Fruit fly (Drosophila melanogaster) whole organism, embryonic: Measurements from ENCODE around the gene ATPsynepsilonL.

Experiments used
- Aef1 ChIP-seq: fragments of 200-800 bp; sonication (Bioruptor generic); IDR thresholded peaks from 3 replicates; pipeline ENCODE4 v1.3.6; 2022; ENCODE audit warnings: missing biosample characterization, missing genetic modification characterization
- CG10274 ChIP-seq: fragments of 200-800 bp; sonication (Bioruptor generic); optimal IDR thresholded peaks from 3 replicates; lab custom pipeline; 2017; ENCODE audit warnings: missing biosample characterization, mild to moderate bottlenecking, missing genetic modification characterization
- CG10543 ChIP-seq: fragments of 200-800 bp; sonication (Bioruptor generic); optimal IDR thresholded peaks from 3 replicates; lab custom pipeline; 2017; ENCODE audit warnings: missing biosample characterization, mild to moderate bottlenecking, missing genetic modification characterization, moderate library complexity
- CG13775 ChIP-seq: fragments of 200-800 bp; sonication (Bioruptor generic); optimal IDR thresholded peaks from 3 replicates; lab custom pipeline; 2017; ENCODE audit warnings: missing biosample characterization, mild to moderate bottlenecking, missing genetic modification characterization
- CG13894 ChIP-seq: fragments of 200-800 bp; sonication (Bioruptor generic); optimal IDR thresholded peaks from 3 replicates; lab custom pipeline; 2018; ENCODE audit warnings: missing biosample characterization, mild to moderate bottlenecking, missing genetic modification characterization, moderate library complexity
- CG14014 ChIP-seq: fragments of 200-800 bp; sonication (Bioruptor generic); IDR thresholded peaks from 2 replicates; pipeline ENCODE4 v1.3.6; 2022; ENCODE audit warnings: missing biosample characterization, missing genetic modification characterization
- CG14050 ChIP-seq: fragments of 200-800 bp; sonication (Bioruptor generic); IDR thresholded peaks from 3 replicates; pipeline ENCODE4 v1.3.6; 2022; ENCODE audit warnings: missing biosample characterization, missing genetic modification characterization
- CG14965 ChIP-seq: fragments of 200-800 bp; sonication (Bioruptor generic); optimal IDR thresholded peaks from 2 replicates; lab custom pipeline; 2016; ENCODE audit warnings: missing biosample characterization, missing genetic modification characterization, borderline replicate concordance
- CG15696 ChIP-seq: fragments of 200-800 bp; sonication (Bioruptor generic); optimal IDR thresholded peaks from 2 replicates; lab custom pipeline; 2019; ENCODE audit warnings: missing biosample characterization, mild to moderate bottlenecking, missing genetic modification characterization, moderate library complexity
- CG1602 ChIP-seq: fragments of 200-800 bp; sonication (Bioruptor generic); optimal IDR thresholded peaks from 3 replicates; lab custom pipeline; 2016; ENCODE audit warnings: missing biosample characterization, missing genetic modification characterization
- CG1603 ChIP-seq: fragments of 200-800 bp; sonication (Bioruptor generic); optimal IDR thresholded peaks from 2 replicates; lab custom pipeline; 2019; ENCODE audit warnings: missing biosample characterization, mild to moderate bottlenecking, missing genetic modification characterization, moderate library complexity
- CG18011 ChIP-seq: fragments of 200-800 bp; sonication (Bioruptor generic); optimal IDR thresholded peaks from 2 replicates; lab custom pipeline; 2017; ENCODE audit warnings: missing biosample characterization, missing genetic modification characterization, mild to moderate bottlenecking, moderate library complexity, missing genotype
- CG18599 ChIP-seq: fragments of 200-800 bp; sonication (Bioruptor generic); optimal IDR thresholded peaks from 3 replicates; lab custom pipeline; 2017; ENCODE audit warnings: missing biosample characterization, missing genetic modification characterization, mild to moderate bottlenecking, moderate library complexity, missing genetic modification reagents
- CG43689 ChIP-seq: fragments of 200-800 bp; sonication (Bioruptor generic); IDR thresholded peaks from 2 replicates; pipeline ENCODE4 v1.3.6; 2022; ENCODE audit warnings: missing biosample characterization, missing genetic modification characterization
- CG6654 ChIP-seq: fragments of 200-800 bp; sonication (Bioruptor generic); optimal IDR thresholded peaks from 2 replicates; lab custom pipeline; 2017; ENCODE audit warnings: missing biosample characterization, mild to moderate bottlenecking, missing genetic modification characterization
- CG7963 ChIP-seq: fragments of 200-800 bp; sonication (Bioruptor generic); IDR thresholded peaks from 3 replicates; pipeline ENCODE4 v1.3.6; 2022; ENCODE audit warnings: missing biosample characterization, missing genetic modification characterization; ENCODE audit not compliant: partially characterized antibody
- CG8765 ChIP-seq: fragments of 200-800 bp; sonication (Bioruptor generic); IDR thresholded peaks from 2 replicates; pipeline ENCODE4 v1.3.6; 2022; ENCODE audit warnings: missing biosample characterization, missing genetic modification characterization
- D ChIP-seq, 2 experiments: fragments of 200-800 bp in 1 of 2; fragments of >200 bp in 1 of 2; sonication (Bioruptor generic) in 1 of 2; optimal IDR thresholded peaks; 2 replicates in 1 of 2; 3 replicates in 1 of 2; lab custom pipeline; 2017; ENCODE audit warnings: mild to moderate bottlenecking in 1 of 2, missing biosample characterization in 1 of 2, missing genetic modification characterization in 1 of 2, missing genetic modification reagents in 1 of 2
- Doc2 ChIP-seq: fragments of 200-800 bp; sonication (Bioruptor generic); IDR thresholded peaks from 2 replicates; pipeline ENCODE4 v1.3.6; 2022; ENCODE audit warnings: missing biosample characterization, missing genetic modification characterization
- E2f2 ChIP-seq: fragments of 200-800 bp; sonication (Bioruptor generic); IDR thresholded peaks from 2 replicates; pipeline ENCODE4 v1.3.6; 2022; ENCODE audit warnings: missing biosample characterization, missing genetic modification characterization
- Fer3 ChIP-seq: fragments of 200-800 bp; sonication (Bioruptor generic); optimal IDR thresholded peaks from 2 replicates; lab custom pipeline; 2018; ENCODE audit warnings: missing biosample characterization, mild to moderate bottlenecking, missing genetic modification characterization, moderate library complexity
- HLH4C ChIP-seq: fragments of 200-800 bp; sonication (Bioruptor generic); IDR thresholded peaks from 3 replicates; pipeline ENCODE4 v1.3.6; 2022; ENCODE audit warnings: missing biosample characterization, missing genetic modification characterization; ENCODE audit not compliant: partially characterized antibody
- Max ChIP-seq: fragments of 200-800 bp; sonication (Bioruptor generic); optimal IDR thresholded peaks from 2 replicates; lab custom pipeline; 2016; ENCODE audit warnings: missing biosample characterization, mild to moderate bottlenecking, missing genetic modification characterization
- Optix ChIP-seq: fragments of 200-800 bp; sonication (Bioruptor generic); IDR thresholded peaks from 3 replicates; pipeline ENCODE4 v1.3.6; 2022; ENCODE audit warnings: missing biosample characterization, missing genetic modification characterization
- Ptx1 ChIP-seq: fragments of 200-800 bp; sonication (Bioruptor generic); IDR thresholded peaks from 2 replicates; pipeline ENCODE4 v1.3.6; 2022; ENCODE audit warnings: missing biosample characterization, missing genetic modification characterization
- Rfx ChIP-seq: fragments of 200-800 bp; sonication (Bioruptor generic); IDR thresholded peaks from 2 replicates; pipeline ENCODE4 v1.3.6; 2022; ENCODE audit warnings: missing biosample characterization, missing genetic modification characterization
- Xbp1 ChIP-seq: fragments of 200-800 bp; sonication (Bioruptor generic); optimal IDR thresholded peaks from 3 replicates; lab custom pipeline; 2016; ENCODE audit warnings: missing biosample characterization, mild to moderate bottlenecking, missing genetic modification characterization
- ac ChIP-seq: fragments of 200-800 bp; sonication (Bioruptor generic); optimal IDR thresholded peaks from 3 replicates; lab custom pipeline; 2017; ENCODE audit warnings: missing biosample characterization, mild to moderate bottlenecking, missing genetic modification characterization
- amos ChIP-seq: fragments of 200-800 bp; sonication (Bioruptor generic); IDR thresholded peaks from 2 replicates; pipeline ENCODE4 v1.3.6; 2022; ENCODE audit warnings: missing biosample characterization, missing genetic modification characterization; ENCODE audit not compliant: partially characterized antibody
- ase ChIP-seq: fragments of 200-800 bp; sonication (Bioruptor generic); IDR thresholded peaks from 3 replicates; pipeline ENCODE4 v1.3.6; 2022; ENCODE audit warnings: missing biosample characterization, missing genetic modification characterization
- bigmax ChIP-seq: fragments of 200-800 bp; sonication (Bioruptor generic); optimal IDR thresholded peaks from 2 replicates; lab custom pipeline; 2018; ENCODE audit warnings: missing biosample characterization, mild to moderate bottlenecking, missing genetic modification characterization
- ems ChIP-seq: fragments of 200-800 bp; sonication (Bioruptor generic); optimal IDR thresholded peaks from 3 replicates; lab custom pipeline; 2016; ENCODE audit warnings: missing biosample characterization, missing genetic modification characterization
- eyg ChIP-seq: fragments of 200-800 bp; sonication (Bioruptor generic); optimal IDR thresholded peaks from 3 replicates; lab custom pipeline; 2016; ENCODE audit warnings: missing biosample characterization, missing genetic modification characterization
- grau ChIP-seq: fragments of 200-800 bp; optimal IDR thresholded peaks from 3 replicates; lab custom pipeline; 2019; ENCODE audit warnings: missing biosample characterization, mild to moderate bottlenecking, missing genetic modification characterization, moderate library complexity
- jing ChIP-seq: fragments of 200-800 bp; sonication (Bioruptor generic); optimal IDR thresholded peaks from 2 replicates; lab custom pipeline; 2018; ENCODE audit warnings: missing biosample characterization, mild to moderate bottlenecking, missing genetic modification characterization
- oc ChIP-seq: fragments of 200-800 bp; sonication (Bioruptor generic); optimal IDR thresholded peaks from 2 replicates; lab custom pipeline; 2018; ENCODE audit warnings: missing biosample characterization, mild to moderate bottlenecking, missing genetic modification characterization, moderate library complexity
- peb ChIP-seq: fragments of 200-800 bp; sonication (Bioruptor generic); IDR thresholded peaks from 2 replicates; pipeline ENCODE4 v1.3.6; 2022; ENCODE audit warnings: missing biosample characterization, missing genetic modification characterization
- pfk ChIP-seq: fragments of 200-800 bp; sonication (Bioruptor generic); optimal IDR thresholded peaks from 2 replicates; lab custom pipeline; 2018; ENCODE audit warnings: missing biosample characterization, mild to moderate bottlenecking, missing genetic modification characterization, moderate library complexity
- pita ChIP-seq: fragments of 200-800 bp; sonication (Bioruptor generic); optimal IDR thresholded peaks from 2 replicates; lab custom pipeline; 2017; ENCODE audit warnings: missing biosample characterization, mild to moderate bottlenecking, missing genetic modification characterization
- run ChIP-seq: fragments of 200-800 bp; sonication (Bioruptor generic); optimal IDR thresholded peaks from 3 replicates; lab custom pipeline; 2018; ENCODE audit warnings: missing biosample characterization, mild to moderate bottlenecking, missing genetic modification characterization
- slbo ChIP-seq: fragments of 200-800 bp; sonication (Bioruptor generic); IDR thresholded peaks from 2 replicates; pipeline ENCODE4 v1.3.6; 2022; ENCODE audit warnings: missing biosample characterization, missing genetic modification characterization
- tin ChIP-seq: fragments of 200-800 bp; sonication (Bioruptor generic); optimal IDR thresholded peaks from 3 replicates; lab custom pipeline; 2016; ENCODE audit warnings: missing biosample characterization, missing genetic modification characterization
- tll ChIP-seq, 2 experiments: fragments of 200-800 bp in 1 of 2; fragments of >200 bp in 1 of 2; sonication (Bioruptor generic) in 1 of 2; optimal IDR thresholded peaks; 2 replicates each; lab custom pipeline; 2017 to 2019; ENCODE audit warnings: missing biosample characterization in 2 of 2, missing genetic modification characterization in 2 of 2, mild to moderate bottlenecking in 1 of 2, moderate library complexity in 1 of 2
- trem ChIP-seq: fragments of 200-800 bp; optimal IDR thresholded peaks from 3 replicates; lab custom pipeline; 2019; ENCODE audit warnings: missing biosample characterization, mild to moderate bottlenecking, missing genetic modification characterization, moderate library complexity
- unc-4 ChIP-seq: fragments of 200-800 bp; sonication (Bioruptor generic); IDR thresholded peaks from 2 replicates; pipeline ENCODE4 v1.3.6; 2022; ENCODE audit warnings: missing biosample characterization, missing genetic modification characterization; ENCODE audit not compliant: partially characterized antibody
- zen ChIP-seq: fragments of 200-800 bp; sonication (Bioruptor generic); optimal IDR thresholded peaks from 3 replicates; lab custom pipeline; 2018; ENCODE audit warnings: missing biosample characterization, mild to moderate bottlenecking, missing genetic modification characterization, moderate library complexity
- zfh1 ChIP-seq: fragments of 200-800 bp; sonication (Bioruptor generic); IDR thresholded peaks from 3 replicates; pipeline ENCODE4 v1.3.6; 2022; ENCODE audit warnings: missing biosample characterization, missing genetic modification characterization

The ATPsynepsilonL gene

DNA sequence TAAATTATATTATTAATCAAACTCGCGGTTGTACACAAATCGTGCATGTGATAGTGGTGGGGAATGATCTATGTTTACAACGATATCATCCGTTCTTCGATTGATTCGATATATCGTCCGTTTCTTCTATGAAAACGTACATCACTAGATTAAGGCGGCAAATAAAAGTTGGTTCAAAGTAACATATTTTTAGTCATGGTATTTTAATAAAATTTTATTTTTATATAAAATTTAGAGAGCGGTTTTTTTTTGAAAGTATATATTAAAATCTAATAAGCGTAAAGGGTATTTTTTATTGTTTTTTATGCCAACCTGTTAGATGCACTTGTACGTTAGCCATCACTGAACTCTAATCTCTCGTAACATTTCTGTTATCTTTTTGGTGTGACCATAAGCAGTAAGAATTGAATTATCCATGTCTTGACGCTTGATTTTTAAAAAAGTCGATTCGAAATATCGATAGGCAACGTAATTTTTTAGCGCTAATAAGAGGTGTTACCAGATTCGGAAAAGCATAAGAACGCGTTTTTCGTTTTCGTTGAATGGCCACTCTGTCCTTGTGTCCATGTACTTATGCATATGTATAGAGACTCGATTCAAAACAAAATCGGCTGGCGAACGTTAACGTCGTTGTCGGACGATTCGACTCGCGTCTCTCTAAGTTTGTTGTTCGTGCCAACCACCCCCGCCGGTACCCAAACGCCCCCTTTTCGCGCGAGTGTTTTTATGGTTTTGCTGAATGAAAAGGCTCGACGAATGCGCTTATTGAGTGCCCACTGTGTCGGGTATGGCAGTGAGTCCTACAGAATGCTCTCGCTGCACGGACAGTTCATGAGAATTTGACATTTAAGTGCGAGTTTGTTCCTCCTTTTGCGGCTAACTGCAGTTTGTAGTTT, 22.8 kb downstream of the ATPsynepsilonL start, which contains the start of the genes TAF1B and Invadolysin (continued):
- TF ChIP-seq Optix (GFP tag; lab: Robert Waterston, UW) (no peak), Ptx1 (peak; percentile 69), Rfx (GFP tag; lab: Robert Waterston, UW) (peak; percentile 70), CG13775 (GFP tag; lab: Kevin White, UChicago) (peak; percentile 62), pita (GFP tag; lab: Kevin White, UChicago) (no peak), peb (GFP tag; lab: Robert Waterston, UW) (no peak), Fer3 (tag; lab: Kevin White, UChicago) (peak; percentile 47), CG6654 (no peak), HLH4C (GFP tag; lab: Robert Waterston, UW) (peak; percentile 87), amos (GFP tag; lab: Robert Waterston, UW) (peak; percentile 95), CG10274 (GFP tag; lab: Kevin White, UChicago) (no peak), Xbp1 (GFP tag; lab: Kevin White, UChicago) (peak; percentile 63), CG1602 (GFP tag; lab: Kevin White, UChicago) (peak; percentile 66), ems (GFP tag; lab: Kevin White, UChicago) (peak; percentile 42), E2f2 (GFP tag; lab: Robert Waterston, UW) (peak; percentile 96), ac (GFP tag; lab: Kevin White, UChicago) (no peak), CG14014 (0 out of 2 replicates have a peak, but pooled peaks have one; percentile 30), Max (GFP tag; lab: Kevin White, UChicago) (peak; percentile 39), CG14965 (no peak), CG10543 (GFP tag; lab: Kevin White, UChicago) (peak; percentile 59), CG14050 (no peak; the same call in 2 of the 3 replicates), CG8765 (no peak), unc-4 (peak; percentile 95), tll (GFP tag; optimal IDR thresholded peaks at IDR 0.05; lab: Kevin White, UChicago) (no peak), CG15696 (tag; lab: Kevin White, UChicago) (peak; percentile 41), CG18011 (GFP tag; lab: Kevin White, UChicago) (peak; percentile 3), zfh1 (GFP tag; lab: Robert Waterston, UW) (peak; percentile 45; the same call in 1 of the 3 replicates), CG1603 (tag; lab: Kevin White, UChicago) (peak; percentile 76), run (tag; lab: Kevin White, UChicago) (peak; percentile 15), CG18599 (GFP tag; lab: Kevin White, UChicago) (peak; percentile 60), CG7963 (peak; percentile 88), slbo (GFP tag; lab: Robert Waterston, UW) (peak; percentile 81), ase (GFP tag; lab: Robert Waterston, UW) (no peak; the same call in 2 of the 3 replicates), eyg (GFP tag; lab: Kevin White, UChicago) (no peak), oc (peak; percentile 15), D (optimal IDR thresholded peaks at IDR 0.05; lab: Kevin White, UChicago) (peak; percentile 72), D (GFP tag; optimal IDR thresholded peaks at IDR 0.05; lab: Kevin White, UChicago) (no peak), Aef1 (GFP tag; lab: Robert Waterston, UW) (0 out of 3 replicates have a peak, but pooled peaks have one; percentile 34), tin (GFP tag; lab: Kevin White, UChicago) (peak; percentile 20), pfk (no peak), CG43689 (GFP tag; lab: Robert Waterston, UW) (0 out of 2 replicates have a peak, but pooled peaks have one; percentile 14), zen (peak; percentile 19), grau (peak; percentile 93), CG13894 (tag; lab: Kevin White, UChicago) (peak; percentile 77), jing (GFP tag; lab: Kevin White, UChicago) (no peak), bigmax (GFP tag; lab: Kevin White, UChicago) (no peak), trem (tag; lab: Kevin White, UChicago) (peak; percentile 77), Doc2 (GFP tag; lab: Robert Waterston, UW) (no peak)
